Fruit fly (Drosophila melanogaster) whole organism, embryonic: ENCODE data around the gene kkv.

Experiments
- Aef1 ChIP-seq: fragments of 200-800 bp; sonication (Bioruptor generic); IDR thresholded peaks from 3 replicates; pipeline ENCODE4 v1.3.6; 2022; ENCODE audit warnings: missing biosample characterization, missing genetic modification characterization
- Atf-2 ChIP-seq: fragments of 200-800 bp; sonication (Bioruptor generic); optimal IDR thresholded peaks from 2 replicates; lab custom pipeline; 2016; ENCODE audit warnings: missing biosample characterization, missing genetic modification characterization
- B-H2 ChIP-seq: fragments of 200-800 bp; sonication (Bioruptor generic); optimal IDR thresholded peaks from 2 replicates; lab custom pipeline; 2018; ENCODE audit warnings: missing biosample characterization, mild to moderate bottlenecking, missing genetic modification characterization
- CG10267 ChIP-seq: fragments of 200-800 bp; sonication (Bioruptor generic); optimal IDR thresholded peaks from 2 replicates; lab custom pipeline; 2018; ENCODE audit warnings: missing biosample characterization, mild to moderate bottlenecking, missing genetic modification characterization, moderate library complexity
- CG12942 ChIP-seq: fragments of 200-800 bp; sonication (Bioruptor generic); optimal IDR thresholded peaks from 3 replicates; lab custom pipeline; 2016; ENCODE audit warnings: missing biosample characterization, missing genetic modification characterization
- CG13123 ChIP-seq: fragments of 200-800 bp; sonication (Bioruptor generic); optimal IDR thresholded peaks from 2 replicates; lab custom pipeline; 2016; ENCODE audit warnings: missing biosample characterization, missing genetic modification characterization
- CG13424 ChIP-seq: fragments of 200-800 bp; sonication (Bioruptor generic); optimal IDR thresholded peaks from 2 replicates; lab custom pipeline; 2019; ENCODE audit warnings: missing biosample characterization, mild to moderate bottlenecking, missing genetic modification characterization, moderate library complexity
- CG15601 ChIP-seq: fragments of 200-800 bp; sonication (Bioruptor generic); optimal IDR thresholded peaks from 3 replicates; lab custom pipeline; 2019; ENCODE audit warnings: missing biosample characterization, mild to moderate bottlenecking, missing genetic modification characterization, moderate library complexity
- CG1603 ChIP-seq: fragments of 200-800 bp; sonication (Bioruptor generic); optimal IDR thresholded peaks from 2 replicates; lab custom pipeline; 2019; ENCODE audit warnings: missing biosample characterization, mild to moderate bottlenecking, missing genetic modification characterization, moderate library complexity
- CG16813 ChIP-seq: fragments of 200-800 bp; sonication (Bioruptor generic); IDR thresholded peaks from 3 replicates; pipeline ENCODE4 v1.3.6; 2022; ENCODE audit warnings: missing biosample characterization, missing genetic modification characterization; ENCODE audit not compliant: partially characterized antibody
- CG18599 ChIP-seq: fragments of 200-800 bp; sonication (Bioruptor generic); optimal IDR thresholded peaks from 3 replicates; lab custom pipeline; 2017; ENCODE audit warnings: missing biosample characterization, missing genetic modification characterization, mild to moderate bottlenecking, moderate library complexity, missing genetic modification reagents
- CG2875 ChIP-seq: fragments of 200-800 bp; sonication (Bioruptor generic); optimal IDR thresholded peaks from 2 replicates; lab custom pipeline; 2017; ENCODE audit warnings: missing biosample characterization, mild to moderate bottlenecking, missing genetic modification characterization, missing genetic modification reagents
- CG30431 ChIP-seq: fragments of 200-800 bp; sonication (Bioruptor generic); optimal IDR thresholded peaks from 2 replicates; lab custom pipeline; 2017; ENCODE audit warnings: missing biosample characterization, missing genetic modification characterization
- CG3838 ChIP-seq: fragments of 200-800 bp; sonication (Bioruptor generic); optimal IDR thresholded peaks from 3 replicates; lab custom pipeline; 2016; ENCODE audit warnings: missing biosample characterization, missing genetic modification characterization
- CG3995 ChIP-seq: fragments of 200-800 bp; sonication (Bioruptor generic); optimal IDR thresholded peaks from 3 replicates; lab custom pipeline; 2016; ENCODE audit warnings: missing biosample characterization, missing genetic modification characterization
- CG4707 ChIP-seq: fragments of 200-800 bp; sonication (Bioruptor generic); optimal IDR thresholded peaks from 2 replicates; lab custom pipeline; 2018; ENCODE audit warnings: missing biosample characterization, mild to moderate bottlenecking, missing genetic modification characterization, moderate library complexity
- CG6791 ChIP-seq: fragments of 200-800 bp; sonication (Bioruptor generic); IDR thresholded peaks from 3 replicates; pipeline ENCODE4 v1.3.6; 2022; ENCODE audit warnings: missing biosample characterization, missing genetic modification characterization; ENCODE audit not compliant: partially characterized antibody
- CG8359 ChIP-seq: fragments of 200-800 bp; sonication (Bioruptor generic); optimal IDR thresholded peaks from 2 replicates; lab custom pipeline; 2017; ENCODE audit warnings: missing biosample characterization, mild to moderate bottlenecking, missing genetic modification characterization, borderline replicate concordance
- CG8388 ChIP-seq: fragments of 200-800 bp; sonication (Bioruptor generic); optimal IDR thresholded peaks from 2 replicates; lab custom pipeline; 2019; ENCODE audit warnings: missing biosample characterization, mild to moderate bottlenecking, missing genetic modification characterization, moderate library complexity
- CG8924 ChIP-seq: fragments of 200-800 bp; optimal IDR thresholded peaks from 3 replicates; lab custom pipeline; 2019; ENCODE audit warnings: missing biosample characterization, mild to moderate bottlenecking, missing genetic modification characterization, moderate library complexity
- CG9932 ChIP-seq: fragments of 200-800 bp; sonication (Bioruptor generic); IDR thresholded peaks from 2 replicates; pipeline ENCODE4 v1.3.6; 2022; ENCODE audit warnings: missing biosample characterization, missing genetic modification characterization
- Chrac-16 ChIP-seq: fragments of 200-800 bp; sonication (Bioruptor generic); optimal IDR thresholded peaks from 3 replicates; lab custom pipeline; 2016; ENCODE audit warnings: missing biosample characterization, missing genetic modification characterization
- Dll ChIP-seq: fragments of 200-800 bp; sonication (Bioruptor generic); IDR thresholded peaks from 4 replicates; pipeline ENCODE4 v1.3.6; 2022; ENCODE audit warnings: missing biosample characterization, missing genetic modification characterization; ENCODE audit not compliant: partially characterized antibody
- Dp ChIP-seq: fragments of 200-800 bp; sonication (Bioruptor generic); optimal IDR thresholded peaks from 2 replicates; lab custom pipeline; 2018; ENCODE audit warnings: missing biosample characterization, mild to moderate bottlenecking, missing genetic modification characterization, moderate library complexity
- E2f2 ChIP-seq: fragments of 200-800 bp; sonication (Bioruptor generic); IDR thresholded peaks from 2 replicates; pipeline ENCODE4 v1.3.6; 2022; ENCODE audit warnings: missing biosample characterization, missing genetic modification characterization
- HLH4C ChIP-seq: fragments of 200-800 bp; sonication (Bioruptor generic); IDR thresholded peaks from 3 replicates; pipeline ENCODE4 v1.3.6; 2022; ENCODE audit warnings: missing biosample characterization, missing genetic modification characterization; ENCODE audit not compliant: partially characterized antibody
- MESR4 ChIP-seq: fragments of 200-800 bp; sonication (Bioruptor generic); optimal IDR thresholded peaks from 2 replicates; lab custom pipeline; 2018; ENCODE audit warnings: missing biosample characterization, mild to moderate bottlenecking, missing genetic modification characterization, moderate library complexity
- NfI ChIP-seq: fragments of 200-800 bp; sonication (Bioruptor generic); optimal IDR thresholded peaks from 3 replicates; lab custom pipeline; 2018; ENCODE audit warnings: missing biosample characterization, mild to moderate bottlenecking, missing genetic modification characterization, moderate library complexity
- Ptx1 ChIP-seq: fragments of 200-800 bp; sonication (Bioruptor generic); IDR thresholded peaks from 2 replicates; pipeline ENCODE4 v1.3.6; 2022; ENCODE audit warnings: missing biosample characterization, missing genetic modification characterization
- Six4 ChIP-seq: fragments of 200-800 bp; sonication (Bioruptor generic); optimal IDR thresholded peaks from 2 replicates; lab custom pipeline; 2016; ENCODE audit warnings: missing biosample characterization, missing genetic modification characterization
- Sry-β ChIP-seq: fragments of 200-800 bp; sonication (Bioruptor generic); optimal IDR thresholded peaks from 2 replicates; lab custom pipeline; 2018; ENCODE audit warnings: missing biosample characterization, mild to moderate bottlenecking, missing genetic modification characterization, moderate library complexity
- YL-1 ChIP-seq: fragments of 200-800 bp; sonication (Bioruptor generic); optimal IDR thresholded peaks from 3 replicates; lab custom pipeline; 2017; ENCODE audit warnings: missing biosample characterization, mild to moderate bottlenecking, missing genetic modification characterization
- cato ChIP-seq: fragments of 200-800 bp; sonication (Bioruptor generic); optimal IDR thresholded peaks from 2 replicates; lab custom pipeline; 2016; ENCODE audit warnings: missing biosample characterization, missing genetic modification characterization, borderline replicate concordance
- eyg ChIP-seq: fragments of 200-800 bp; sonication (Bioruptor generic); optimal IDR thresholded peaks from 3 replicates; lab custom pipeline; 2016; ENCODE audit warnings: missing biosample characterization, missing genetic modification characterization
- fd64A ChIP-seq: fragments of 200-800 bp; sonication (Bioruptor generic); optimal IDR thresholded peaks from 3 replicates; lab custom pipeline; 2018; ENCODE audit warnings: missing biosample characterization, mild to moderate bottlenecking, missing genetic modification characterization
- gcm ChIP-seq: fragments of 200-800 bp; sonication (Bioruptor generic); optimal IDR thresholded peaks from 2 replicates; lab custom pipeline; 2019; ENCODE audit warnings: missing biosample characterization, mild to moderate bottlenecking, missing genetic modification characterization, moderate library complexity
- inv ChIP-seq: fragments of 200-800 bp; sonication (Bioruptor generic); IDR thresholded peaks from 2 replicates; pipeline ENCODE4 v1.3.6; 2022; ENCODE audit warnings: missing biosample characterization, missing genetic modification characterization; ENCODE audit not compliant: partially characterized antibody
- onecut ChIP-seq: fragments of 200-800 bp; sonication (Bioruptor generic); IDR thresholded peaks from 2 replicates; pipeline ENCODE4 v1.3.6; 2022; ENCODE audit warnings: missing biosample characterization, missing genetic modification characterization
- phol ChIP-seq: fragments of 200-800 bp; sonication (Bioruptor generic); optimal IDR thresholded peaks from 3 replicates; lab custom pipeline; 2018; ENCODE audit warnings: missing biosample characterization, mild to moderate bottlenecking, missing genetic modification characterization, moderate library complexity
- ssp ChIP-seq: fragments of 200-800 bp; sonication (Bioruptor generic); IDR thresholded peaks from 2 replicates; pipeline ENCODE4 v1.3.6; 2022; ENCODE audit warnings: missing biosample characterization, missing genetic modification characterization
- stc ChIP-seq: fragments of 200-800 bp; sonication (Bioruptor generic); IDR thresholded peaks from 2 replicates; pipeline ENCODE4 v1.3.6; 2022; ENCODE audit warnings: missing biosample characterization, missing genetic modification characterization
- tio ChIP-seq: fragments of 200-800 bp; sonication (Bioruptor generic); optimal IDR thresholded peaks from 2 replicates; lab custom pipeline; 2017; ENCODE audit warnings: missing biosample characterization, missing genetic modification characterization, inconsistent platforms
- trh ChIP-seq: fragments of 200-800 bp; sonication (Bioruptor generic); optimal IDR thresholded peaks from 2 replicates; lab custom pipeline; 2016; ENCODE audit warnings: missing biosample characterization, missing genetic modification characterization
- vvl ChIP-seq: fragments of 200-800 bp; sonication (Bioruptor generic); IDR thresholded peaks from 2 replicates; pipeline ENCODE4 v1.3.6; 2022; ENCODE audit warnings: missing biosample characterization, missing genetic modification characterization
- zen ChIP-seq: fragments of 200-800 bp; sonication (Bioruptor generic); optimal IDR thresholded peaks from 3 replicates; lab custom pipeline; 2018; ENCODE audit warnings: missing biosample characterization, mild to moderate bottlenecking, missing genetic modification characterization, moderate library complexity
- zen2 ChIP-seq: fragments of 200-800 bp; sonication (Bioruptor generic); IDR thresholded peaks from 3 replicates; pipeline ENCODE4 v1.3.6; 2022; ENCODE audit warnings: missing biosample characterization, missing genetic modification characterization; ENCODE audit not compliant: partially characterized antibody
- zf30C ChIP-seq: fragments of 200-800 bp; sonication (Bioruptor generic); optimal IDR thresholded peaks from 3 replicates; lab custom pipeline; 2018; ENCODE audit warnings: missing biosample characterization, mild to moderate bottlenecking, missing genetic modification characterization
- zfh1 ChIP-seq: fragments of 200-800 bp; sonication (Bioruptor generic); IDR thresholded peaks from 3 replicates; pipeline ENCODE4 v1.3.6; 2022; ENCODE audit warnings: missing biosample characterization, missing genetic modification characterization

The kkv gene

dm6 chr3R:5368170-5368781 is 24.4 kb downstream of the kkv start, which contains the start of gene Cerk (continued):
- TF ChIP-seq zf30C (GFP tag; lab: Kevin White, UChicago) (no peak), Dp (GFP tag; lab: Kevin White, UChicago) (peak; percentile 46), E2f2 (GFP tag; lab: Robert Waterston, UW) (peak; percentile 57), CG2875 (no peak), zen (tag; lab: Kevin White, UChicago) (peak; percentile 0), gcm (GFP tag; lab: Kevin White, UChicago) (no peak), cato (GFP tag; lab: Kevin White, UChicago) (no peak), CG13123 (GFP tag; lab: Kevin White, UChicago) (peak; percentile 24), CG8388 (GFP tag; lab: Kevin White, UChicago) (no peak), Atf-2 (GFP tag; lab: Kevin White, UChicago) (peak; percentile 24), HLH4C (peak; percentile 59; the same call in 2 of the 3 replicates), trh (no peak), CG8359 (GFP tag; lab: Kevin White, UChicago) (no peak), vvl (GFP tag; lab: Robert Waterston, UW) (peak; percentile 59), CG30431 (GFP tag; lab: Kevin White, UChicago) (no peak), ssp (peak; percentile 81), CG6791 (GFP tag; lab: Robert Waterston, UW) (peak; percentile 59; the same call in 1 of the 3 replicates), B-H2 (GFP tag; lab: Kevin White, UChicago) (peak; percentile 21), phol (tag; lab: Kevin White, UChicago) (peak; percentile 46), CG13424 (tag; lab: Kevin White, UChicago) (peak; percentile 34), CG9932 (GFP tag; lab: Robert Waterston, UW) (peak; percentile 72), CG4707 (GFP tag; lab: Kevin White, UChicago) (peak; percentile 32), Chrac-16 (GFP tag; lab: Kevin White, UChicago) (peak; percentile 43), YL-1 (GFP tag; lab: Kevin White, UChicago) (peak; percentile 38), CG3995 (GFP tag; lab: Kevin White, UChicago) (peak; percentile 93), eyg (GFP tag; lab: Kevin White, UChicago) (peak; percentile 59), Dll (GFP tag; lab: Robert Waterston, UW) (peak; percentile 58; the same call in 3 of the 4 replicates), CG18599 (GFP tag; lab: Kevin White, UChicago) (peak; percentile 19), zfh1 (GFP tag; lab: Robert Waterston, UW) (0 out of 3 replicates have a peak, but pooled peaks have one; percentile 28), Sry-β (GFP tag; lab: Kevin White, UChicago) (peak; percentile 56), onecut (GFP tag; lab: Robert Waterston, UW) (peak; percentile 51), CG1603 (tag; lab: Kevin White, UChicago) (peak; percentile 73), zen2 (GFP tag; lab: Robert Waterston, UW) (no peak), Aef1 (GFP tag; lab: Robert Waterston, UW) (0 out of 3 replicates have a peak, but pooled peaks have one; percentile 12), Ptx1 (GFP tag; lab: Robert Waterston, UW) (peak; percentile 32; the same call in 1 of the 2 replicates), CG3838 (GFP tag; lab: Kevin White, UChicago) (no peak), Six4 (GFP tag; lab: Kevin White, UChicago) (no peak), CG16813 (GFP tag; lab: Robert Waterston, UW) (peak; percentile 49; the same call in 1 of the 3 replicates), stc (GFP tag; lab: Robert Waterston, UW) (no peak), CG8924 (tag; lab: Kevin White, UChicago) (no peak), tio (GFP tag; lab: Kevin White, UChicago) (no peak), CG15601 (tag; lab: Kevin White, UChicago) (peak; percentile 16), MESR4 (GFP tag; lab: Kevin White, UChicago) (peak; percentile 61), inv (peak; percentile 42; the same call in 1 of the 2 replicates), CG10267 (peak; percentile 27), NfI (peak; percentile 42), CG12942 (GFP tag; lab: Kevin White, UChicago) (peak; percentile 17), fd64A (GFP tag; lab: Kevin White, UChicago) (no peak)
